Worm (Caenorhabditis elegans) whole organism, late embryonic: Measurements from ENCODE around the gene F41C6.7.
A peak's percentile ranks its signal among the peaks of the same experiment; 100 is the strongest.

ENCODE experiments used
- C38D4.7 ChIP-seq: fragments of 200-800 bp; sonication (Bioruptor generic); optimal IDR thresholded peaks from 2 replicates; lab custom pipeline; 2018; ENCODE audit warnings: mild to moderate bottlenecking, missing genetic modification characterization, moderate library complexity, missing compliant biosample characterization
- F13H6.1 ChIP-seq: sonication (generic microtip); optimal IDR thresholded peaks from 2 replicates; lab custom pipeline; 2016; ENCODE audit warnings: missing genetic modification characterization, missing compliant biosample characterization
- K09A11.1 ChIP-seq: sonication (generic microtip); optimal IDR thresholded peaks from 2 replicates; lab custom pipeline; 2017; ENCODE audit warnings: antibody characterized with exemption, mild to moderate bottlenecking, missing genetic modification characterization, missing compliant biosample characterization; ENCODE audit not compliant: insufficient read depth
- T23F11.4 ChIP-seq: fragments of 200-800 bp; sonication (Bioruptor generic); optimal IDR thresholded peaks from 2 replicates; lab custom pipeline; 2018; ENCODE audit warnings: mild to moderate bottlenecking, missing genetic modification characterization, missing compliant biosample characterization
- Y22D7AL.16 ChIP-seq: sonication (generic microtip); optimal IDR thresholded peaks from 2 replicates; lab custom pipeline; 2016; ENCODE audit warnings: missing genetic modification characterization, missing compliant biosample characterization
- ahr-1 ChIP-seq: sonication (generic microtip); optimal IDR thresholded peaks from 2 replicates; lab custom pipeline; 2016; ENCODE audit warnings: missing genetic modification characterization, missing compliant biosample characterization
- ama-1 ChIP-seq: fragments of 150-350 bp; optimal IDR thresholded peaks from 2 replicates; lab custom pipeline; 2014
- ceh-18 ChIP-seq: sonication (generic microtip); optimal IDR thresholded peaks from 2 replicates; lab custom pipeline; 2016; ENCODE audit warnings: missing genetic modification characterization, missing compliant biosample characterization
- ceh-19 ChIP-seq: fragments of 200-800 bp; sonication (Bioruptor generic); optimal IDR thresholded peaks from 2 replicates; lab custom pipeline; 2018; ENCODE audit warnings: mild to moderate bottlenecking, missing genetic modification characterization, missing compliant biosample characterization
- ceh-2 ChIP-seq: sonication (generic microtip); optimal IDR thresholded peaks from 2 replicates; lab custom pipeline; 2016; ENCODE audit warnings: missing genotype, missing genetic modification characterization, missing compliant biosample characterization
- ceh-22 ChIP-seq: sonication (generic microtip); optimal IDR thresholded peaks from 2 replicates; lab custom pipeline; 2017; ENCODE audit warnings: missing biosample characterization, missing genetic modification characterization
- ceh-24 ChIP-seq: sonication (generic microtip); optimal IDR thresholded peaks from 2 replicates; lab custom pipeline; 2016; ENCODE audit warnings: mild to moderate bottlenecking, missing genetic modification characterization, missing compliant biosample characterization
- ceh-34 ChIP-seq: sonication (generic microtip); optimal IDR thresholded peaks from 2 replicates; lab custom pipeline; 2016; ENCODE audit warnings: mild to moderate bottlenecking, missing genetic modification characterization, missing compliant biosample characterization
- ceh-45 ChIP-seq: fragments of 200-800 bp; sonication (Bioruptor generic); IDR thresholded peaks from 2 replicates; pipeline ENCODE4 v1.3.6; 2022; ENCODE audit warnings: missing genetic modification reagents, missing genetic modification characterization, missing compliant biosample characterization
- ceh-48 ChIP-seq: sonication (generic microtip); optimal IDR thresholded peaks from 2 replicates; lab custom pipeline; 2016; ENCODE audit warnings: missing genetic modification characterization, inconsistent platforms, missing compliant biosample characterization
- ceh-9 ChIP-seq: sonication (generic microtip); optimal IDR thresholded peaks from 2 replicates; lab custom pipeline; 2016; ENCODE audit warnings: mild to moderate bottlenecking, missing genetic modification characterization, inconsistent platforms, missing compliant biosample characterization
- che-1 ChIP-seq: sonication (generic microtip); optimal IDR thresholded peaks from 2 replicates; lab custom pipeline; 2016; ENCODE audit warnings: mild to moderate bottlenecking, missing genetic modification characterization, missing compliant biosample characterization
- dmd-4 ChIP-seq: sonication (generic microtip); optimal IDR thresholded peaks from 2 replicates; lab custom pipeline; 2016; ENCODE audit warnings: borderline replicate concordance, missing genetic modification characterization, missing compliant biosample characterization
- dve-1 ChIP-seq: sonication (generic microtip); optimal IDR thresholded peaks from 2 replicates; lab custom pipeline; 2017; ENCODE audit warnings: antibody characterized with exemption, mild to moderate bottlenecking, missing genetic modification characterization, missing compliant biosample characterization
- elt-2 ChIP-seq: sonication (generic microtip); optimal IDR thresholded peaks from 2 replicates; lab custom pipeline; 2016; ENCODE audit warnings: missing genetic modification reagents, missing genetic modification characterization, missing compliant biosample characterization
- elt-4 ChIP-seq: sonication (generic microtip); optimal IDR thresholded peaks from 2 replicates; lab custom pipeline; 2016; ENCODE audit warnings: missing genetic modification characterization, missing compliant biosample characterization
- ets-4 ChIP-seq: sonication (generic microtip); optimal IDR thresholded peaks from 2 replicates; lab custom pipeline; 2016; ENCODE audit warnings: missing genetic modification characterization, missing compliant biosample characterization
- fax-1 ChIP-seq: sonication (generic microtip); optimal IDR thresholded peaks from 2 replicates; lab custom pipeline; 2016; ENCODE audit warnings: missing genotype, missing genetic modification characterization, missing compliant biosample characterization
- fkh-10 ChIP-seq: fragments of 150-350 bp; optimal IDR thresholded peaks from 2 replicates; lab custom pipeline; 2014; ENCODE audit warnings: missing biosample characterization, missing genetic modification reagents, missing genetic modification characterization
- fkh-6 ChIP-seq: sonication (generic microtip); optimal IDR thresholded peaks from 2 replicates; lab custom pipeline; 2016; ENCODE audit warnings: missing genetic modification characterization, missing compliant biosample characterization
- gmeb-2 ChIP-seq: sonication (generic microtip); optimal IDR thresholded peaks from 2 replicates; lab custom pipeline; 2016; ENCODE audit warnings: missing genetic modification characterization, inconsistent platforms, missing compliant biosample characterization
- hlh-13 ChIP-seq: fragments of 200-800 bp; sonication (Bioruptor generic); optimal IDR thresholded peaks from 2 replicates; lab custom pipeline; 2018; ENCODE audit warnings: mild to moderate bottlenecking, missing genetic modification characterization, missing compliant biosample characterization
- hlh-15 ChIP-seq: sonication (generic microtip); optimal IDR thresholded peaks from 2 replicates; lab custom pipeline; 2016; ENCODE audit warnings: missing genetic modification characterization, missing compliant biosample characterization
- hlh-30 ChIP-seq: sonication (generic microtip); optimal IDR thresholded peaks from 2 replicates; lab custom pipeline; 2017; ENCODE audit warnings: antibody characterized with exemption, missing genetic modification characterization, missing compliant biosample characterization; ENCODE audit not compliant: insufficient read depth
- hlh-6 ChIP-seq: sonication (generic microtip); optimal IDR thresholded peaks from 2 replicates; lab custom pipeline; 2016; ENCODE audit warnings: missing genotype, missing genetic modification characterization, missing compliant biosample characterization
- hlh-8 ChIP-seq: sonication (generic microtip); optimal IDR thresholded peaks from 2 replicates; lab custom pipeline; 2016; ENCODE audit warnings: missing genotype, missing genetic modification characterization, missing compliant biosample characterization
- lim-6 ChIP-seq: sonication (generic microtip); optimal IDR thresholded peaks from 2 replicates; lab custom pipeline; 2016; ENCODE audit warnings: missing genetic modification characterization, missing compliant biosample characterization
- madf-2 ChIP-seq: sonication (generic microtip); optimal IDR thresholded peaks from 2 replicates; lab custom pipeline; 2017; ENCODE audit warnings: missing genetic modification characterization, missing compliant biosample characterization
- nhr-11 ChIP-seq: fragments of 150-350 bp; optimal IDR thresholded peaks from 2 replicates; lab custom pipeline; 2014; ENCODE audit warnings: missing biosample characterization, missing genetic modification characterization
- nhr-232 ChIP-seq: sonication (generic microtip); optimal IDR thresholded peaks from 2 replicates; lab custom pipeline; 2016; ENCODE audit warnings: missing genetic modification characterization, missing compliant biosample characterization
- npax-4 ChIP-seq: sonication (generic microtip); optimal IDR thresholded peaks from 2 replicates; lab custom pipeline; 2016; ENCODE audit warnings: missing genetic modification characterization, missing compliant biosample characterization
- odd-2 ChIP-seq: sonication (generic microtip); optimal IDR thresholded peaks from 2 replicates; lab custom pipeline; 2017; ENCODE audit warnings: antibody characterized with exemption, mild to moderate bottlenecking, missing genetic modification characterization, missing compliant biosample characterization
- pag-3 ChIP-seq: sonication (generic microtip); optimal IDR thresholded peaks from 2 replicates; lab custom pipeline; 2016; ENCODE audit warnings: missing compliant biosample characterization, missing genetic modification characterization, borderline replicate concordance
- pat-9 ChIP-seq: fragments of 200-800 bp; sonication (Bioruptor generic); optimal IDR thresholded peaks from 2 replicates; lab custom pipeline; 2018; ENCODE audit warnings: mild to moderate bottlenecking, missing genetic modification characterization, moderate library complexity, missing compliant biosample characterization
- pax-1 ChIP-seq: fragments of 150-350 bp; optimal IDR thresholded peaks from 2 replicates; lab custom pipeline; 2014; ENCODE audit warnings: missing biosample characterization, missing genetic modification characterization
- pha-4 ChIP-seq: fragments of 150-350 bp; optimal IDR thresholded peaks from 2 replicates; lab custom pipeline; 2018; ENCODE audit warnings: missing biosample characterization, missing genetic modification reagents, missing genetic modification characterization
- pros-1 ChIP-seq: fragments of 150-350 bp; optimal IDR thresholded peaks from 2 replicates; lab custom pipeline; 2014; ENCODE audit warnings: missing biosample characterization, missing genetic modification reagents, missing genetic modification characterization
- ref-2 ChIP-seq: sonication (generic microtip); optimal IDR thresholded peaks from 2 replicates; lab custom pipeline; 2016; ENCODE audit warnings: missing genetic modification characterization, missing compliant biosample characterization
- rnt-1 ChIP-seq: sonication (generic microtip); optimal IDR thresholded peaks from 2 replicates; lab custom pipeline; 2016; ENCODE audit warnings: missing genetic modification characterization, missing compliant biosample characterization
- sdc-2 ChIP-seq: sonication (generic microtip); optimal IDR thresholded peaks from 2 replicates; lab custom pipeline; 2016; ENCODE audit warnings: missing genotype, missing genetic modification characterization, missing compliant biosample characterization
- sox-2 ChIP-seq: fragments of 200-800 bp; sonication (Bioruptor generic); IDR thresholded peaks from 2 replicates; pipeline ENCODE4 v1.3.6; 2022; ENCODE audit warnings: missing genetic modification reagents, missing genetic modification characterization, missing compliant biosample characterization
- sox-4 ChIP-seq: sonication (generic microtip); optimal IDR thresholded peaks from 2 replicates; lab custom pipeline; 2017; ENCODE audit warnings: mild to moderate bottlenecking, missing genetic modification characterization, inconsistent platforms, missing compliant biosample characterization
- tbx-7 ChIP-seq: sonication (generic microtip); optimal IDR thresholded peaks from 2 replicates; lab custom pipeline; 2016; ENCODE audit warnings: missing genotype, missing genetic modification characterization, missing compliant biosample characterization
- unc-3 ChIP-seq, 2 experiments: fragments of 200-800 bp in 1 of 2; sonication (Bioruptor generic) in 1 of 2; sonication (generic microtip) in 1 of 2; conservative IDR thresholded peaks in 1 of 2; optimal IDR thresholded peaks in 1 of 2; 2 replicates each; pipeline versions ENCODE4 v1.3.6 to Lab custom; 2016 to 2022; ENCODE audit warnings: missing compliant biosample characterization in 2 of 2, missing genetic modification characterization in 2 of 2, missing genetic modification reagents in 1 of 2
- unc-42 ChIP-seq: sonication (generic microtip); optimal IDR thresholded peaks from 2 replicates; lab custom pipeline; 2016; ENCODE audit warnings: missing genotype, missing genetic modification characterization, missing compliant biosample characterization
- unc-55 ChIP-seq: sonication (generic microtip); optimal IDR thresholded peaks from 2 replicates; lab custom pipeline; 2017; ENCODE audit warnings: missing biosample characterization, missing genetic modification reagents, missing genetic modification characterization
- unc-86 ChIP-seq: sonication (generic microtip); optimal IDR thresholded peaks from 2 replicates; lab custom pipeline; 2016; ENCODE audit warnings: missing genetic modification characterization, missing compliant biosample characterization
- zip-5 ChIP-seq: sonication (generic microtip); optimal IDR thresholded peaks from 2 replicates; lab custom pipeline; 2016; ENCODE audit warnings: missing genetic modification characterization, missing compliant biosample characterization

Gene F41C6.7

DNA sequence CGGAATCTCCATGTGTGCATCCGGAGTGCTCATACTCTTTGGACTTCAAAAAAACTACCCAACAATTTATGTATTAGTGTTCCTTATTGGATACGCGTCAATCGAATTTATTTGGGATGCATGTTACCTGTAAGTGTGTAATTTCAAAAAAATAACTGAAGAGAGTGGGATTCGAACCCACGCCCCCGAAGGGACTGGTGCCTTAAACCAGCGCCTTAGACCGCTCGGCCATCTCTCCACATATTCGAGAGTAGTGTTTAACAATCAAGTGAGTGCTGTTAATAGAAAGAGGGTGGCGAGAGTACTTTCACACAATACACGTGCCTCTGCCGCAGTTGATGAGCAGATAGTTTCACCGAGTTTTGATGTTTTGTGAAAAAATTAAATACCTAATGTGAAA lies 17.9 kb upstream of the F41C6.7 start:
- TF ChIP-seq fax-1 (tag; lab: Kevin White, UChicago), result peak; percentile 57
- TF ChIP-seq sdc-2, result peak; percentile 64
- TF ChIP-seq ceh-9 (tag; lab: Kevin White, UChicago), result no peak
- TF ChIP-seq dve-1 (tag; lab: Kevin White, UChicago), result peak; percentile 31
- peak; percentile 68 for TF ChIP-seq pat-9 (tag; lab: Kevin White, UChicago)
- peak; percentile 40 for TF ChIP-seq tbx-7
- peak; percentile 26 for TF ChIP-seq hlh-8
- no peak for TF ChIP-seq fkh-10 (GFP tag; lab: Kevin White, UChicago)
- TF ChIP-seq F13H6.1 (tag; lab: Kevin White, UChicago), result no peak
- TF ChIP-seq T23F11.4, result peak; percentile 10
- peak; percentile 50 for TF ChIP-seq nhr-232 (tag; lab: Kevin White, UChicago)
- peak; percentile 39 for TF ChIP-seq ceh-2 (tag; lab: Kevin White, UChicago)
- peak; percentile 38 for TF ChIP-seq npax-4 (tag; lab: Kevin White, UChicago)
- TF ChIP-seq ceh-19 (GFP tag; lab: Kevin White, UChicago), result peak; percentile 62
- no peak for TF ChIP-seq nhr-11
- TF ChIP-seq ceh-24 (tag; lab: Kevin White, UChicago), result peak; percentile 27
- TF ChIP-seq odd-2 (tag; lab: Kevin White, UChicago), result no peak
- TF ChIP-seq hlh-6 (tag; lab: Kevin White, UChicago), result peak; percentile 79
- TF ChIP-seq pax-1 (tag; lab: Kevin White, UChicago), result no peak
- TF ChIP-seq ceh-34 (tag; lab: Kevin White, UChicago), result peak; percentile 36
- peak; percentile 47 for TF ChIP-seq rnt-1 (tag; lab: Kevin White, UChicago)
- no peak for TF ChIP-seq ceh-22 (tag; lab: Kevin White, UChicago)
- no peak for TF ChIP-seq dmd-4 (tag; lab: Kevin White, UChicago)
- no peak for TF ChIP-seq elt-4 (tag; lab: Kevin White, UChicago)
- TF ChIP-seq madf-2, result peak; percentile 47
- TF ChIP-seq zip-5 (tag; lab: Kevin White, UChicago), result no peak
- TF ChIP-seq sox-4 (tag; lab: Kevin White, UChicago), result peak; percentile 61
- TF ChIP-seq pag-3 (tag; lab: Kevin White, UChicago), result peak; percentile 25
- TF ChIP-seq lim-6 (tag; lab: Kevin White, UChicago), result no peak
- no peak for TF ChIP-seq hlh-13 (GFP tag; lab: Kevin White, UChicago)
- peak; percentile 17 for TF ChIP-seq ets-4 (tag; lab: Kevin White, UChicago)
- TF ChIP-seq C38D4.7 (GFP tag; lab: Kevin White, UChicago), result peak; percentile 58
- peak; percentile 73 for TF ChIP-seq unc-3 (GFP tag; conservative IDR thresholded peaks at IDR 0.05; lab: Robert Waterston, UW)
- TF ChIP-seq unc-3 (tag; optimal IDR thresholded peaks at IDR 0.05; lab: Kevin White, UChicago), result peak; percentile 60
- TF ChIP-seq pros-1 (tag; lab: Kevin White, UChicago), result no peak
- TF ChIP-seq che-1 (tag; lab: Kevin White, UChicago), result peak; percentile 68
- TF ChIP-seq ceh-18 (tag; lab: Kevin White, UChicago), result peak; percentile 33
- peak; percentile 77 for TF ChIP-seq elt-2
- TF ChIP-seq Y22D7AL.16 (tag; lab: Kevin White, UChicago), result peak; percentile 48
- no peak for TF ChIP-seq unc-42 (tag; lab: Kevin White, UChicago)
- peak; percentile 33 for TF ChIP-seq hlh-15
- 0 out of 2 replicates have a peak, but pooled peaks have one; percentile 56 for TF ChIP-seq ceh-45 (GFP tag; lab: Robert Waterston, UW)
- TF ChIP-seq ahr-1 (tag; lab: Kevin White, UChicago), result no peak
- TF ChIP-seq unc-55 (GFP tag; lab: Kevin White, UChicago), result no peak
- TF ChIP-seq ceh-48 (tag; lab: Kevin White, UChicago), result peak; percentile 46
- peak; percentile 35; the same call in 1 of the 2 replicates for TF ChIP-seq sox-2 (GFP tag; lab: Robert Waterston, UW)
- TF ChIP-seq fkh-6 (tag; lab: Kevin White, UChicago), result peak; percentile 51
- peak; percentile 76 for TF ChIP-seq gmeb-2
- TF ChIP-seq pha-4 (tag; lab: Kevin White, UChicago), result no peak
- TF ChIP-seq ama-1 (lab: Kevin White, UChicago), result no peak
- no peak for TF ChIP-seq hlh-30
- TF ChIP-seq ref-2 (tag; lab: Kevin White, UChicago), result peak; percentile 41
- TF ChIP-seq unc-86, result peak; percentile 37
- no peak for TF ChIP-seq K09A11.1 (tag; lab: Kevin White, UChicago)
